Fruit fly (Drosophila melanogaster): ENCODE measurements around the gene CG13841.

Gene CG13841

DNA sequence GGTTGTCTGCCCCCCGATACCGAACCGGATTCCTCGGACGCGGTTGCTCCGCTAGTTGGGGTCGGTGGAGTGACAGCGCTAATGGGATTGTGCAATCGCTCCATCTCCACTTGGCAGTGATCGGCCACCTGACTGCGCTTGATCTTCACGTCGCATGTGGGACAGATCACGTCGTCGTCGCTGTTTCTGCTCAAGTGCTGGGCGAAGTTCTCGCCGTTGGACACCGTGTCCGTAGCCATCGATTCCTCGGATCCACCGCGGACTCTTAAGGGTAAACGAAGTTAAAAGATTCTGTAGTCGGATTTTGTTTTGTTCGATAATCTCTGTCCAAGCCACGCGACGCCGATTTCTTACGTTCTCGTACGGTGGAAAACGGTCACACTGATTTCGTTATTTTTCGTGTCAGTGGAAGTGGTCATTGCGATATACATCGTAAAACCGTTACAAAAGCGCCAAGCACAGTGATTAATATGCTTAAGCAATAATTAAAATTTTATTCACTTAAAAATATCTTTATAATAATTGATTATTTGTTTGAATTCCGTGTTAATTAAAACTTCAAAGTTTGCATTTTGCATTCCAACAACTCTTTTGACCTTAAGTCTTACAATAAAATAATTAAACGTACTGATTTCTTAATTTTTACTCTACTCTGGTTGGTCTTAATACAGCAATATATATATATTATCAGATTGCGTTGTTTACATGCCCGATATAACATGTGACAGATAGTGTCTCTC, 41.3 kb downstream of the CG13841 start, which contains the start of gene RNF220:
Gene RNF220 (minus strand): TSS at position 384 of the 740 bp plus-strand sequence.
- TF ChIP-seq rn (GFP tag; IDR thresholded peaks at IDR 0.05) (no peak), CG8301 (tag; optimal IDR thresholded peaks at IDR 0.05) (no peak), CG32121 (GFP tag; IDR thresholded peaks at IDR 0.05) (no peak; the same call in 1 of the 2 replicates), CG13204 (GFP tag; optimal IDR thresholded peaks at IDR 0.05) (no peak), CG12605 (GFP tag; IDR thresholded peaks at IDR 0.05) (no peak), CG10348 (GFP tag; IDR thresholded peaks at IDR 0.05) (no peak), CG15710 (tag; optimal IDR thresholded peaks at IDR 0.05) (peak; percentile 2), gl (tag; optimal IDR thresholded peaks at IDR 0.05) (no peak), Ets98B (GFP tag; IDR thresholded peaks at IDR 0.05) (no peak), EcR (GFP tag; optimal IDR thresholded peaks at IDR 0.05) (no peak), CG4496 (GFP tag; IDR thresholded peaks at IDR 0.05) (0 out of 3 replicates have a peak, but pooled peaks have one; percentile 29), fd96Ca (GFP tag; IDR thresholded peaks at IDR 0.05) (no peak), D1 (tag; optimal IDR thresholded peaks at IDR 0.05) (no peak), Pif1B (GFP tag; optimal IDR thresholded peaks at IDR 0.05) (no peak), CG34367 (tag; optimal IDR thresholded peaks at IDR 0.05) (no peak), Snoo (tag; optimal IDR thresholded peaks at IDR 0.05) (peak; percentile 1), CG14655 (GFP tag; optimal IDR thresholded peaks at IDR 0.05) (peak; percentile 41), CG17806 (tag; optimal IDR thresholded peaks at IDR 0.05) (no peak), CG9948 (tag; optimal IDR thresholded peaks at IDR 0.05) (no peak), CG8159 (tag; optimal IDR thresholded peaks at IDR 0.05) (peak; percentile 25), Pif1A (GFP tag; optimal IDR thresholded peaks at IDR 0.05) (no peak)

DNA sequence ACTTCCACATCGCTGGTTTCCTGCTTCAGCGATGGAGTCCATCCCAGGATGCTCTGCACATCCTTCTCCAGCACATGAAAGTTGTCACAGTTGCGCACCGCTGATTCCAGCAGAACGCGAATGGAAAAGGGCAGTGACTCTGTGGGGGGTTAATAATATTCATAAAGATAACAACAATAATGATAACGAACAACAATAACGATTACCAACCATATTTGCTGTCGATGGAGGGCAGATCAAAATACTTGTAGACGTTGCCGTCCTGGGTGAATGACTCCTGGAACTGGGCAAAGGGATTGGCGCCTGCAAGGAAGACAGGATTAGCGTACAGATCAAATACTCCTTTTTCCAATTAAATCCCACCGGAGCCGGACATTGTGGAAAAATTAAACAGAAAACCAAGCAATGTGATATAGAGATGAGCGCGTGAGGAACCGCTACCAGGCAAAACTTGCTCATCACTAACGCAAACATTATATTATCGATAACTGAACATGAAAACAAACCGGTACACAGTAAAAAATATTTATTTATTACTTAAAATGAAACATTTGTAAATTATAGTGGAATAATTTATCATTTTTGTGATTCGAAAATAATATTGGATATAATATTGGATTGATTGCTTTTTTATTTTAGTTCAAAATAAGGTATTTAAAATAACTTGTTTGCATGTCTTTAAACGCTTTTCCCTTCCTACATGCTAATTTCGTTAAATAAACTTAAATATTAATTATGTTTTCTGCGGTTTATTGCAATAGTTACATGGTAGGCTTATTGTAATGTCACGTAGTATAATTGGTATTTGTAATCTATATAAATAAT, 43.1 kb downstream of the CG13841 start, which contains the start of gene Irp-1A:
Gene Irp-1A (minus strand): TSS at position 439 of the 825 bp plus-strand sequence.
- peak; percentile 67 for TF ChIP-seq CG15710 (tag; optimal IDR thresholded peaks at IDR 0.05)
- peak; percentile 72 for TF ChIP-seq CG8301 (tag; optimal IDR thresholded peaks at IDR 0.05)
- peak; percentile 2 for TF ChIP-seq Pif1A (GFP tag; optimal IDR thresholded peaks at IDR 0.05)
- no peak for TF ChIP-seq rn (GFP tag; IDR thresholded peaks at IDR 0.05)
- peak; percentile 71 for TF ChIP-seq Ets98B (GFP tag; IDR thresholded peaks at IDR 0.05)
- peak; percentile 72; the same call in 1 of the 2 replicates for TF ChIP-seq CG32121 (GFP tag; IDR thresholded peaks at IDR 0.05)
- no peak for TF ChIP-seq CG13204 (GFP tag; optimal IDR thresholded peaks at IDR 0.05)
- TF ChIP-seq EcR (GFP tag; optimal IDR thresholded peaks at IDR 0.05) = peak; percentile 86
- TF ChIP-seq Pif1B (GFP tag; optimal IDR thresholded peaks at IDR 0.05) = peak; percentile 38
- peak; percentile 72 for TF ChIP-seq CG17806 (tag; optimal IDR thresholded peaks at IDR 0.05)
- TF ChIP-seq CG9948 (tag; optimal IDR thresholded peaks at IDR 0.05) = peak; percentile 73
- peak; percentile 66 for TF ChIP-seq CG14655 (GFP tag; optimal IDR thresholded peaks at IDR 0.05)
- no peak for TF ChIP-seq fd96Ca (GFP tag; IDR thresholded peaks at IDR 0.05)
- peak; percentile 51 for TF ChIP-seq CG34367 (tag; optimal IDR thresholded peaks at IDR 0.05)
- TF ChIP-seq CG8159 (tag; optimal IDR thresholded peaks at IDR 0.05) = peak; percentile 77
- no peak for TF ChIP-seq CG10348 (GFP tag; IDR thresholded peaks at IDR 0.05)
- peak; percentile 86 for TF ChIP-seq CG12605 (GFP tag; IDR thresholded peaks at IDR 0.05)
- TF ChIP-seq Snoo (tag; optimal IDR thresholded peaks at IDR 0.05) = peak; percentile 45
- TF ChIP-seq D1 (tag; optimal IDR thresholded peaks at IDR 0.05) = no peak
- peak; percentile 48; the same call in 2 of the 3 replicates for TF ChIP-seq CG4496 (GFP tag; IDR thresholded peaks at IDR 0.05)
- peak; percentile 12 for TF ChIP-seq gl (tag; optimal IDR thresholded peaks at IDR 0.05)

dm6 chr3R:22720808-22721306, 46.6 kb downstream of the CG13841 start, which contains the start of gene wge:
Gene wge, minus strand, starts transcription at chr3R:22721150.
- TF ChIP-seq CG14655 (GFP tag; optimal IDR thresholded peaks at IDR 0.05) = peak; percentile 86
- peak; percentile 84 for TF ChIP-seq gl (tag; optimal IDR thresholded peaks at IDR 0.05)
- TF ChIP-seq CG10348 (GFP tag; IDR thresholded peaks at IDR 0.05) = no peak
- TF ChIP-seq CG15710 (tag; optimal IDR thresholded peaks at IDR 0.05) = peak; percentile 81
- TF ChIP-seq CG32121 (GFP tag; IDR thresholded peaks at IDR 0.05) = peak; percentile 61
- TF ChIP-seq CG17806 (tag; optimal IDR thresholded peaks at IDR 0.05) = peak; percentile 62
- peak; percentile 80; the same call in 2 of the 3 replicates for TF ChIP-seq CG4496 (GFP tag; IDR thresholded peaks at IDR 0.05)
- TF ChIP-seq fd96Ca (GFP tag; IDR thresholded peaks at IDR 0.05) = peak; percentile 57; the same call in 2 of the 3 replicates
- peak; percentile 76; the same call in 1 of the 2 replicates for TF ChIP-seq CG12605 (GFP tag; IDR thresholded peaks at IDR 0.05)
- TF ChIP-seq rn (GFP tag; IDR thresholded peaks at IDR 0.05) = peak; percentile 48; the same call in 1 of the 2 replicates
- TF ChIP-seq Pif1A (GFP tag; optimal IDR thresholded peaks at IDR 0.05) = peak; percentile 83
- TF ChIP-seq Ets98B (GFP tag; IDR thresholded peaks at IDR 0.05) = peak; percentile 66
- peak; percentile 62 for TF ChIP-seq CG9948 (tag; optimal IDR thresholded peaks at IDR 0.05)
- peak; percentile 80 for TF ChIP-seq CG8159 (tag; optimal IDR thresholded peaks at IDR 0.05)
- TF ChIP-seq CG8301 (tag; optimal IDR thresholded peaks at IDR 0.05) = peak; percentile 72
- peak; percentile 68 for TF ChIP-seq CG34367 (tag; optimal IDR thresholded peaks at IDR 0.05)
- TF ChIP-seq Snoo (tag; optimal IDR thresholded peaks at IDR 0.05) = peak; percentile 59
- peak; percentile 86 for TF ChIP-seq CG13204 (GFP tag; optimal IDR thresholded peaks at IDR 0.05)
- TF ChIP-seq EcR (GFP tag; optimal IDR thresholded peaks at IDR 0.05) = peak; percentile 5
- no peak for TF ChIP-seq D1 (tag; optimal IDR thresholded peaks at IDR 0.05)
- TF ChIP-seq Pif1B (GFP tag; optimal IDR thresholded peaks at IDR 0.05) = peak; percentile 66

- TF ChIP-seq EcR (GFP tag; optimal IDR thresholded peaks at IDR 0.05) (no peak), CG4496 (GFP tag; IDR thresholded peaks at IDR 0.05) (no peak)
Measured at dm6 chr3R:22719607-22719949, 47.9 kb downstream of the CG13841 start.
